Fruit fly (Drosophila melanogaster): ENCODE measurements around the gene Brf.

Brf gene

dm6 chr3R:17371094-17371493 is 20.0 kb downstream of the Brf start (continued):
- TF ChIP-seq ttk (GFP tag; IDR thresholded peaks at IDR 0.05) (0 out of 2 replicates have a peak, but pooled peaks have one; percentile 25), yki (optimal IDR thresholded peaks at IDR 0.05) (no peak), CG11723 (GFP tag; optimal IDR thresholded peaks at IDR 0.05) (no peak), CG13424 (tag; optimal IDR thresholded peaks at IDR 0.05) (peak; percentile 2), pan (optimal IDR thresholded peaks at IDR 0.05) (no peak), pan (GFP tag; optimal IDR thresholded peaks at IDR 0.05 in 1 of 2, IDR thresholded peaks at IDR 0.05 in 1 of 2) (peak in 1 of 2 experiments; percentile 46), HLHmδ (GFP tag; optimal IDR thresholded peaks at IDR 0.05) (no peak), stc (GFP tag; IDR thresholded peaks at IDR 0.05) (peak; percentile 25; the same call in 1 of the 2 replicates), Rfx (GFP tag; IDR thresholded peaks at IDR 0.05) (peak; percentile 62), CG10209 (GFP tag; optimal IDR thresholded peaks at IDR 0.05) (peak; percentile 17), CG13296 (GFP tag; optimal IDR thresholded peaks at IDR 0.05) (peak; percentile 13), BtbVII (GFP tag; optimal IDR thresholded peaks at IDR 0.05) (no peak), CG32772 (GFP tag; IDR thresholded peaks at IDR 0.05) (peak; percentile 17; the same call in 1 of the 2 replicates), gem (tag; optimal IDR thresholded peaks at IDR 0.05) (peak; percentile 44), so (GFP tag; IDR thresholded peaks at IDR 0.05) (0 out of 3 replicates have a peak, but pooled peaks have one; percentile 52), CG10959 (GFP tag; IDR thresholded peaks at IDR 0.05) (no peak), otp (GFP tag; IDR thresholded peaks at IDR 0.05) (0 out of 3 replicates have a peak, but pooled peaks have one; percentile 11), bcd (GFP tag; optimal IDR thresholded peaks at IDR 0.05) (peak; percentile 16), fd96Cb (tag; optimal IDR thresholded peaks at IDR 0.05) (peak; percentile 8), CG7271 (tag; optimal IDR thresholded peaks at IDR 0.05) (no peak), sob (GFP tag; IDR thresholded peaks at IDR 0.05) (peak; percentile 27; the same call in 1 of the 2 replicates), CG11247 (GFP tag; IDR thresholded peaks at IDR 0.05) (0 out of 2 replicates have a peak, but pooled peaks have one; percentile 21), CG17186 (GFP tag; optimal IDR thresholded peaks at IDR 0.05) (no peak), luna (GFP tag; optimal IDR thresholded peaks at IDR 0.05) (no peak), Doc2 (GFP tag; IDR thresholded peaks at IDR 0.05) (no peak), CG14014 (GFP tag; IDR thresholded peaks at IDR 0.05) (peak; percentile 43; the same call in 1 of the 2 replicates), sisA (GFP tag; IDR thresholded peaks at IDR 0.05) (0 out of 2 replicates have a peak, but pooled peaks have one; percentile 6), ssp (GFP tag; IDR thresholded peaks at IDR 0.05) (0 out of 2 replicates have a peak, but pooled peaks have one; percentile 33), CG6813 (GFP tag; optimal IDR thresholded peaks at IDR 0.05) (peak; percentile 1), cwo (GFP tag; optimal IDR thresholded peaks at IDR 0.05) (peak; percentile 48), CG32532 (GFP tag; IDR thresholded peaks at IDR 0.05) (peak; percentile 69), tio (GFP tag; optimal IDR thresholded peaks at IDR 0.05) (no peak), chm (GFP tag; IDR thresholded peaks at IDR 0.05) (no peak), Hr51 (GFP tag; optimal IDR thresholded peaks at IDR 0.05) (peak in 1 of 2 experiments; percentile 20), CG12659 (GFP tag; optimal IDR thresholded peaks at IDR 0.05) (peak; percentile 18), Fer3 (tag; optimal IDR thresholded peaks at IDR 0.05) (peak; percentile 45), Nf-YA (GFP tag; IDR thresholded peaks at IDR 0.05) (no peak), Side (GFP tag; optimal IDR thresholded peaks at IDR 0.05) (no peak), HLH3B (GFP tag; IDR thresholded peaks at IDR 0.05) (peak; percentile 54; the same call in 1 of the 2 replicates), Awh (GFP tag; IDR thresholded peaks at IDR 0.05) (peak; percentile 13; the same call in 1 of the 2 replicates), sc (optimal IDR thresholded peaks at IDR 0.05) (no peak), sc (GFP tag; optimal IDR thresholded peaks at IDR 0.05) (no peak), E2f1 (GFP tag; IDR thresholded peaks at IDR 0.05) (peak; percentile 26; the same call in 1 of the 2 replicates), Hr3 (GFP tag; optimal IDR thresholded peaks at IDR 0.05) (no peak), vvl (GFP tag; IDR thresholded peaks at IDR 0.05) (peak; percentile 58; the same call in 1 of the 2 replicates), sens-2 (GFP tag; IDR thresholded peaks at IDR 0.05) (no peak), NFAT (GFP tag; IDR thresholded peaks at IDR 0.05) (peak; percentile 4; the same call in 1 of the 2 replicates), nmo (GFP tag; optimal IDR thresholded peaks at IDR 0.05) (peak; percentile 2), CG15269 (tag; optimal IDR thresholded peaks at IDR 0.05) (peak; percentile 14), gcm2 (GFP tag; optimal IDR thresholded peaks at IDR 0.05) (no peak), ATbp (GFP tag; optimal IDR thresholded peaks at IDR 0.05) (peak; percentile 7)
